Worm (Caenorhabditis elegans) whole organism, young adult: Measurements from ENCODE around the gene micu-1.

ENCODE experiments used
- B0035.1 ChIP-seq: sonication (generic microtip); optimal IDR thresholded peaks from 2 replicates; lab custom pipeline; 2016; ENCODE audit warnings: missing genetic modification characterization, mild to moderate bottlenecking, missing compliant biosample characterization, missing genotype, missing genetic modification reagents
- F10E7.11 ChIP-seq: sonication (generic microtip); optimal IDR thresholded peaks from 2 replicates; lab custom pipeline; 2017; ENCODE audit warnings: mild to moderate bottlenecking, missing genetic modification characterization, moderate library complexity, missing compliant biosample characterization
- F33H1.4 ChIP-seq: fragments of 200-800 bp; sonication (Bioruptor generic); IDR thresholded peaks from 2 replicates; pipeline ENCODE4 v1.3.6; 2022; ENCODE audit warnings: missing genetic modification reagents, missing genetic modification characterization, missing compliant biosample characterization
- F39B2.1 ChIP-seq: fragments of 200-800 bp; sonication (Bioruptor generic); IDR thresholded peaks from 2 replicates; pipeline ENCODE4 v1.3.6; 2022; ENCODE audit warnings: missing genetic modification reagents, missing genetic modification characterization, missing compliant biosample characterization
- F49E8.2 ChIP-seq: sonication (generic microtip); optimal IDR thresholded peaks from 3 replicates; lab custom pipeline; 2017; ENCODE audit warnings: missing genetic modification characterization, mild to moderate bottlenecking, missing compliant biosample characterization, antibody characterized with exemption, moderate library complexity; ENCODE audit not compliant: insufficient read depth
- K11D2.4 ChIP-seq: fragments of 200-800 bp; sonication (Bioruptor generic); IDR thresholded peaks from 2 replicates; pipeline ENCODE4 v1.3.6; 2022; ENCODE audit warnings: missing genetic modification reagents, missing genetic modification characterization, missing compliant biosample characterization
- T07F8.4 ChIP-seq: sonication (generic microtip); optimal IDR thresholded peaks from 2 replicates; lab custom pipeline; 2016; ENCODE audit warnings: mild to moderate bottlenecking, missing genetic modification characterization, moderate library complexity, missing compliant biosample characterization
- T26A5.8 ChIP-seq: sonication (generic microtip); optimal IDR thresholded peaks from 2 replicates; lab custom pipeline; 2016; ENCODE audit warnings: missing genetic modification characterization, missing compliant biosample characterization
- Y53G8AR.9 ChIP-seq: fragments of 200-800 bp; sonication (Bioruptor generic); conservative IDR thresholded peaks from 2 replicates; pipeline ENCODE4 v1.3.6; 2022; ENCODE audit warnings: missing genetic modification reagents, missing genetic modification characterization, missing compliant biosample characterization
- cebp-2 ChIP-seq: fragments of 200-800 bp; sonication (Bioruptor generic); IDR thresholded peaks from 2 replicates; pipeline ENCODE4 v1.3.6; 2022; ENCODE audit warnings: missing genetic modification characterization, missing compliant biosample characterization
- ceh-100 ChIP-seq: fragments of 200-800 bp; sonication (Bioruptor generic); IDR thresholded peaks from 2 replicates; pipeline ENCODE4 v1.3.6; 2022; ENCODE audit warnings: missing genetic modification reagents, missing genetic modification characterization, missing compliant biosample characterization
- ceh-27 ChIP-seq: fragments of 200-800 bp; sonication (Bioruptor generic); optimal IDR thresholded peaks from 2 replicates; lab custom pipeline; 2018; ENCODE audit warnings: mild to moderate bottlenecking, missing genetic modification characterization, moderate library complexity, missing compliant biosample characterization
- ceh-91 ChIP-seq: fragments of 200-800 bp; sonication (Bioruptor generic); IDR thresholded peaks from 2 replicates; pipeline ENCODE4 v1.3.6; 2022; ENCODE audit warnings: missing genetic modification reagents, missing genetic modification characterization, missing compliant biosample characterization
- die-1 ChIP-seq: sonication (generic microtip); optimal IDR thresholded peaks from 2 replicates; lab custom pipeline; 2016; ENCODE audit warnings: missing genotype, mild to moderate bottlenecking, missing genetic modification characterization, missing compliant biosample characterization
- dox-1 ChIP-seq: fragments of 200-800 bp; sonication (Bioruptor generic); IDR thresholded peaks from 2 replicates; pipeline ENCODE4 v1.3.6; 2022; ENCODE audit warnings: missing genetic modification reagents, missing genetic modification characterization, missing compliant biosample characterization
- dpff-1 ChIP-seq: sonication (generic microtip); optimal IDR thresholded peaks from 2 replicates; lab custom pipeline; 2017; ENCODE audit warnings: mild to moderate bottlenecking, missing genetic modification characterization, missing compliant biosample characterization
- egl-44 ChIP-seq: fragments of 200-800 bp; sonication (Bioruptor generic); IDR thresholded peaks from 2 replicates; pipeline ENCODE4 v1.3.6; 2022; ENCODE audit warnings: missing genetic modification reagents, missing genetic modification characterization, missing compliant biosample characterization
- egrh-3 ChIP-seq: fragments of 200-800 bp; sonication (Bioruptor generic); IDR thresholded peaks from 2 replicates; pipeline ENCODE4 v1.3.6; 2022; ENCODE audit warnings: missing genetic modification reagents, missing genetic modification characterization, missing compliant biosample characterization
- ekl-4 ChIP-seq: fragments of 200-800 bp; sonication (Bioruptor generic); IDR thresholded peaks from 2 replicates; pipeline ENCODE4 v1.3.6; 2022; ENCODE audit warnings: missing genetic modification reagents, missing genetic modification characterization, missing compliant biosample characterization
- ets-4 ChIP-seq: fragments of 200-800 bp; sonication (Bioruptor generic); optimal IDR thresholded peaks from 2 replicates; lab custom pipeline; 2018; ENCODE audit warnings: mild to moderate bottlenecking, missing genetic modification characterization, missing compliant biosample characterization
- hlh-12 ChIP-seq: sonication (generic microtip); optimal IDR thresholded peaks from 2 replicates; lab custom pipeline; 2016; ENCODE audit warnings: missing genetic modification characterization, missing compliant biosample characterization
- hmg-1.2 ChIP-seq: fragments of 200-800 bp; sonication (Bioruptor generic); IDR thresholded peaks from 2 replicates; pipeline ENCODE4 v1.3.6; 2022; ENCODE audit warnings: missing genetic modification reagents, missing genetic modification characterization, missing compliant biosample characterization
- hmg-20 ChIP-seq: fragments of 200-800 bp; sonication (Bioruptor generic); IDR thresholded peaks from 2 replicates; pipeline ENCODE4 v1.3.6; 2022; ENCODE audit warnings: missing genetic modification reagents, missing genetic modification characterization, missing compliant biosample characterization
- let-526 ChIP-seq: fragments of 200-800 bp; sonication (Bioruptor generic); IDR thresholded peaks from 2 replicates; pipeline ENCODE4 v1.3.6; 2022; ENCODE audit warnings: missing genetic modification reagents, missing genetic modification characterization, missing compliant biosample characterization
- lin-54 ChIP-seq: fragments of 200-800 bp; sonication (Bioruptor generic); optimal IDR thresholded peaks from 2 replicates; lab custom pipeline; 2018; ENCODE audit warnings: mild to moderate bottlenecking, missing genetic modification characterization, missing compliant biosample characterization
- lsl-1 ChIP-seq: fragments of 200-800 bp; sonication (Bioruptor generic); optimal IDR thresholded peaks from 2 replicates; lab custom pipeline; 2018; ENCODE audit warnings: mild to moderate bottlenecking, missing genetic modification characterization, moderate library complexity, missing compliant biosample characterization
- lsy-27 ChIP-seq: sonication (generic microtip); optimal IDR thresholded peaks from 2 replicates; lab custom pipeline; 2017; ENCODE audit warnings: missing genetic modification characterization, mild to moderate bottlenecking, missing compliant biosample characterization, antibody characterized with exemption, missing genotype, borderline replicate concordance; ENCODE audit not compliant: insufficient read depth
- madf-6 ChIP-seq: fragments of 200-800 bp; sonication (Bioruptor generic); IDR thresholded peaks from 2 replicates; pipeline ENCODE4 v1.3.6; 2022; ENCODE audit warnings: missing genetic modification reagents, missing genetic modification characterization, missing compliant biosample characterization
- madf-8 ChIP-seq: fragments of 200-800 bp; sonication (Bioruptor generic); conservative IDR thresholded peaks from 2 replicates; pipeline ENCODE4 v1.3.6; 2022; ENCODE audit warnings: missing genetic modification reagents, missing genetic modification characterization, missing compliant biosample characterization
- mcd-1 ChIP-seq: fragments of 200-800 bp; sonication (Bioruptor generic); IDR thresholded peaks from 2 replicates; pipeline ENCODE4 v1.3.6; 2022; ENCODE audit warnings: missing genetic modification reagents, missing genetic modification characterization, missing compliant biosample characterization
- nhr-179 ChIP-seq: sonication (generic microtip); optimal IDR thresholded peaks from 2 replicates; lab custom pipeline; 2016; ENCODE audit warnings: mild to moderate bottlenecking, missing genetic modification characterization, missing compliant biosample characterization
- nhr-80 ChIP-seq: sonication (generic microtip); optimal IDR thresholded peaks from 2 replicates; lab custom pipeline; 2016; ENCODE audit warnings: missing genetic modification characterization, missing compliant biosample characterization
- nhr-90 ChIP-seq: sonication (generic microtip); optimal IDR thresholded peaks from 2 replicates; lab custom pipeline; 2016; ENCODE audit warnings: missing genotype, mild to moderate bottlenecking, missing genetic modification characterization, missing compliant biosample characterization
- pbrm-1 ChIP-seq: fragments of 200-800 bp; sonication (Bioruptor generic); IDR thresholded peaks from 2 replicates; pipeline ENCODE4 v1.3.6; 2022; ENCODE audit warnings: missing genetic modification reagents, missing genetic modification characterization, missing compliant biosample characterization
- rec-8 ChIP-seq, 2 experiments: sonication (generic microtip); optimal IDR thresholded peaks; 2 replicates each; lab custom pipeline; 2016; ENCODE audit warnings: mild to moderate bottlenecking in 2 of 2, missing genetic modification characterization in 2 of 2, missing genetic modification reagents in 2 of 2, missing genotype in 2 of 2, missing biosample characterization in 1 of 2, missing compliant biosample characterization in 1 of 2, moderate library complexity in 1 of 2
- repo-1 ChIP-seq: sonication (generic microtip); optimal IDR thresholded peaks from 2 replicates; lab custom pipeline; 2017; ENCODE audit warnings: mild to moderate bottlenecking, missing genetic modification characterization, missing compliant biosample characterization
- snpc-3.4 ChIP-seq: sonication (generic microtip); optimal IDR thresholded peaks from 2 replicates; lab custom pipeline; 2017; ENCODE audit warnings: missing genetic modification characterization, mild to moderate bottlenecking, missing compliant biosample characterization, antibody characterized with exemption, moderate library complexity, missing genotype, missing genetic modification reagents
- snpc-4 ChIP-seq, 5 experiments: fragments of 150-350 bp in 1 of 5; sonication (generic microtip) in 4 of 5; optimal IDR thresholded peaks; 2 replicates each; lab custom pipeline; 2014 to 2018; ENCODE audit warnings: missing genetic modification characterization in 5 of 5, missing biosample characterization in 3 of 5, antibody characterized with exemption in 2 of 5, mild to moderate bottlenecking in 2 of 5, missing compliant biosample characterization in 2 of 5, missing genotype in 2 of 5, moderate library complexity in 2 of 5, missing genetic modification reagents in 1 of 5
- tbp1 ChIP-seq: fragments of 200-800 bp; sonication (Bioruptor generic); optimal IDR thresholded peaks from 2 replicates; lab custom pipeline; 2018; ENCODE audit warnings: mild to moderate bottlenecking, missing genetic modification characterization, missing compliant biosample characterization
- unc-62 ChIP-seq: fragments of 150-350 bp; optimal IDR thresholded peaks from 2 replicates; lab custom pipeline; 2014; ENCODE audit warnings: missing biosample characterization, missing genetic modification reagents, missing genetic modification characterization
- xnd-1 ChIP-seq: sonication (generic microtip); optimal IDR thresholded peaks from 2 replicates; lab custom pipeline; 2016; ENCODE audit warnings: missing genotype, missing genetic modification reagents, missing genetic modification characterization, missing compliant biosample characterization
- ztf-22 ChIP-seq: fragments of 200-800 bp; sonication (Bioruptor generic); optimal IDR thresholded peaks from 2 replicates; lab custom pipeline; 2018; ENCODE audit warnings: mild to moderate bottlenecking, missing genetic modification characterization, moderate library complexity, missing compliant biosample characterization
- ztf-28 ChIP-seq: fragments of 200-800 bp; sonication (Bioruptor generic); IDR thresholded peaks from 2 replicates; pipeline ENCODE4 v1.3.6; 2022; ENCODE audit warnings: missing genetic modification reagents, missing genetic modification characterization, missing compliant biosample characterization
- ztf-3 ChIP-seq: fragments of 200-800 bp; sonication (Bioruptor generic); optimal IDR thresholded peaks from 2 replicates; lab custom pipeline; 2018; ENCODE audit warnings: mild to moderate bottlenecking, missing genetic modification characterization, missing compliant biosample characterization

micu-1 gene

ce11 chrIV:13311331-13312034 is 13.8 kb downstream of the micu-1 start (continued):
- no peak for TF ChIP-seq snpc-4 (GFP tag; optimal IDR thresholded peaks at IDR 0.05; lab: Kevin White, UChicago)
- peak in 2 of 4 experiments; percentile 64 for TF ChIP-seq snpc-4 (tag; optimal IDR thresholded peaks at IDR 0.05; lab: Kevin White, UChicago)
- no peak for TF ChIP-seq ceh-100 (GFP tag; lab: Robert Waterston, UW)
- peak; percentile 4 for TF ChIP-seq lin-54 (GFP tag; lab: Kevin White, UChicago)
- TF ChIP-seq nhr-179 = no peak
- no peak for TF ChIP-seq ets-4 (GFP tag; lab: Kevin White, UChicago)
- no peak for TF ChIP-seq ztf-3 (GFP tag; lab: Kevin White, UChicago)
- TF ChIP-seq nhr-80 (tag; lab: Kevin White, UChicago) = peak; percentile 5
- TF ChIP-seq cebp-2 (GFP tag; lab: Robert Waterston, UW) = no peak
- TF ChIP-seq dpff-1 = no peak
- no peak for TF ChIP-seq rec-8 (tag; optimal IDR thresholded peaks at IDR 0.05; lab: Kevin White, UChicago)
- TF ChIP-seq Y53G8AR.9 (GFP tag; lab: Robert Waterston, UW) = peak; percentile 54; the same call in 1 of the 2 replicates
- no peak for TF ChIP-seq dox-1 (GFP tag; lab: Robert Waterston, UW)
- no peak for TF ChIP-seq B0035.1
- no peak for TF ChIP-seq T07F8.4 (tag; lab: Kevin White, UChicago)
- TF ChIP-seq egl-44 (GFP tag; lab: Robert Waterston, UW) = no peak
- TF ChIP-seq pbrm-1 = no peak
- no peak for TF ChIP-seq unc-62 (GFP tag; lab: Kevin White, UChicago)
- peak; percentile 83 for TF ChIP-seq lsl-1 (GFP tag; lab: Kevin White, UChicago)
- no peak for TF ChIP-seq ekl-4 (GFP tag; lab: Robert Waterston, UW)
- TF ChIP-seq F10E7.11 (tag; lab: Kevin White, UChicago) = no peak
- no peak for TF ChIP-seq F39B2.1
- no peak for TF ChIP-seq ztf-28 (GFP tag; lab: Robert Waterston, UW)
- TF ChIP-seq hmg-1.2 (GFP tag; lab: Robert Waterston, UW) = peak; percentile 26; the same call in 1 of the 2 replicates
- 0 out of 2 replicates have a peak, but pooled peaks have one; percentile 31 for TF ChIP-seq mcd-1 (GFP tag; lab: Robert Waterston, UW)
- peak; percentile 75 for TF ChIP-seq ceh-91 (GFP tag; lab: Robert Waterston, UW)
- TF ChIP-seq die-1 (tag; lab: Kevin White, UChicago) = no peak
- TF ChIP-seq tbp1 (GFP tag; lab: Kevin White, UChicago) = no peak
- peak; percentile 99 for TF ChIP-seq xnd-1 (tag; lab: Kevin White, UChicago)
- peak; percentile 96 for TF ChIP-seq F33H1.4
- no peak for TF ChIP-seq hlh-12 (tag; lab: Kevin White, UChicago)
- no peak for TF ChIP-seq nhr-90
- TF ChIP-seq madf-8 (GFP tag; lab: Robert Waterston, UW) = peak; percentile 100
- TF ChIP-seq let-526 (GFP tag; lab: Robert Waterston, UW) = no peak
- no peak for TF ChIP-seq ceh-27
- TF ChIP-seq lsy-27 (tag; lab: Kevin White, UChicago) = no peak
- TF ChIP-seq F49E8.2 (tag; lab: Kevin White, UChicago) = peak; percentile 55
- no peak for TF ChIP-seq hmg-20 (GFP tag; lab: Robert Waterston, UW)
- no peak for TF ChIP-seq ztf-22 (GFP tag; lab: Kevin White, UChicago)
- TF ChIP-seq K11D2.4 (GFP tag; lab: Robert Waterston, UW) = no peak
- no peak for TF ChIP-seq T26A5.8
- TF ChIP-seq egrh-3 = no peak
- TF ChIP-seq snpc-3.4 = peak; percentile 61
- TF ChIP-seq repo-1 (tag; lab: Kevin White, UChicago) = no peak
- TF ChIP-seq madf-6 = peak; percentile 100
